Fruit fly (Drosophila melanogaster) whole organism, prepupa: ENCODE data around the gene smid.

ENCODE experiments used
- Blimp-1 ChIP-seq: fragments of 200-800 bp; sonication (Bioruptor generic); optimal IDR thresholded peaks from 3 replicates; lab custom pipeline; 2017; ENCODE audit warnings: missing biosample characterization, missing genetic modification characterization, mild to moderate bottlenecking, moderate library complexity, missing genetic modification reagents
- CG10631 ChIP-seq: fragments of 200-800 bp; sonication (Bioruptor generic); optimal IDR thresholded peaks from 2 replicates; lab custom pipeline; 2016; ENCODE audit warnings: missing biosample characterization, missing genetic modification characterization
- CG10669 ChIP-seq: fragments of 200-800 bp; sonication (Bioruptor generic); optimal IDR thresholded peaks from 3 replicates; lab custom pipeline; 2018; ENCODE audit warnings: missing biosample characterization, mild to moderate bottlenecking, missing genetic modification characterization, moderate library complexity
- CG11762 ChIP-seq: fragments of 200-800 bp; sonication (Bioruptor generic); optimal IDR thresholded peaks from 3 replicates; lab custom pipeline; 2016; ENCODE audit warnings: missing biosample characterization, missing genetic modification characterization; ENCODE audit not compliant: insufficient read depth
- CG11902 ChIP-seq: fragments of 200-800 bp; sonication (Bioruptor generic); optimal IDR thresholded peaks from 3 replicates; lab custom pipeline; 2016; ENCODE audit warnings: missing biosample characterization, missing genetic modification characterization
- CG15336 ChIP-seq: fragments of 200-800 bp; sonication (Bioruptor generic); IDR thresholded peaks from 2 replicates; pipeline ENCODE4 v1.3.6; 2022; ENCODE audit warnings: missing biosample characterization, missing genetic modification characterization
- CG1621 ChIP-seq: fragments of 200-800 bp; sonication (Bioruptor generic); optimal IDR thresholded peaks from 3 replicates; lab custom pipeline; 2018; ENCODE audit warnings: missing biosample characterization, mild to moderate bottlenecking, missing genetic modification characterization
- CG16779 ChIP-seq: fragments of 200-800 bp; sonication (Bioruptor generic); optimal IDR thresholded peaks from 3 replicates; lab custom pipeline; 2017; ENCODE audit warnings: missing biosample characterization, mild to moderate bottlenecking, missing genetic modification characterization
- CG3032 ChIP-seq: fragments of 200-800 bp; optimal IDR thresholded peaks from 2 replicates; lab custom pipeline; 2019; ENCODE audit warnings: missing biosample characterization, mild to moderate bottlenecking, missing genetic modification characterization, moderate library complexity
- CG31627 ChIP-seq: fragments of 200-800 bp; sonication (Bioruptor generic); optimal IDR thresholded peaks from 3 replicates; lab custom pipeline; 2016; ENCODE audit warnings: missing biosample characterization, missing genetic modification characterization
- CG32006 ChIP-seq: fragments of 200-800 bp; sonication (Bioruptor generic); optimal IDR thresholded peaks from 3 replicates; lab custom pipeline; 2017; ENCODE audit warnings: missing biosample characterization, mild to moderate bottlenecking, missing genetic modification characterization
- CG34406 ChIP-seq: fragments of 200-800 bp; sonication (Bioruptor generic); optimal IDR thresholded peaks from 3 replicates; lab custom pipeline; 2016; ENCODE audit warnings: missing biosample characterization, missing genetic modification characterization
- CG4318 ChIP-seq: fragments of 200-800 bp; sonication (Bioruptor generic); optimal IDR thresholded peaks from 3 replicates; lab custom pipeline; 2017; ENCODE audit warnings: missing biosample characterization, mild to moderate bottlenecking, missing genetic modification characterization
- CG6163 ChIP-seq: fragments of 200-800 bp; sonication (Bioruptor generic); IDR thresholded peaks from 3 replicates; pipeline ENCODE4 v1.3.6; 2022; ENCODE audit warnings: missing biosample characterization, missing genetic modification characterization
- CG6276 ChIP-seq: fragments of 200-800 bp; sonication (Bioruptor generic); optimal IDR thresholded peaks from 2 replicates; lab custom pipeline; 2017; ENCODE audit warnings: missing biosample characterization, mild to moderate bottlenecking, missing genetic modification characterization
- CG6792 ChIP-seq: fragments of 200-800 bp; sonication (Bioruptor generic); optimal IDR thresholded peaks from 3 replicates; lab custom pipeline; 2016; ENCODE audit warnings: missing biosample characterization, missing genetic modification characterization
- CG6808 ChIP-seq: fragments of 200-800 bp; sonication (Bioruptor generic); optimal IDR thresholded peaks from 3 replicates; lab custom pipeline; 2017; ENCODE audit warnings: missing biosample characterization, missing genetic modification characterization, mild to moderate bottlenecking, moderate library complexity, missing genetic modification reagents
- CG6854 ChIP-seq: fragments of 200-800 bp; sonication (Bioruptor generic); optimal IDR thresholded peaks from 2 replicates; lab custom pipeline; 2017; ENCODE audit warnings: missing biosample characterization, mild to moderate bottlenecking, missing genetic modification characterization
- CG7368 ChIP-seq: fragments of 200-800 bp; sonication (Bioruptor generic); optimal IDR thresholded peaks from 3 replicates; lab custom pipeline; 2016; ENCODE audit warnings: missing biosample characterization, missing genetic modification characterization
- CG8119 ChIP-seq: fragments of 200-800 bp; sonication (Bioruptor generic); IDR thresholded peaks from 3 replicates; pipeline ENCODE4 v1.3.6; 2022; ENCODE audit warnings: missing biosample characterization, missing genetic modification characterization
- CG8319 ChIP-seq: fragments of 200-800 bp; sonication (Bioruptor generic); optimal IDR thresholded peaks from 3 replicates; lab custom pipeline; 2016; ENCODE audit warnings: missing biosample characterization, missing genetic modification characterization
- CG9139 ChIP-seq: fragments of 200-800 bp; sonication (Bioruptor generic); optimal IDR thresholded peaks from 3 replicates; lab custom pipeline; 2017; ENCODE audit warnings: missing biosample characterization, mild to moderate bottlenecking, missing genetic modification characterization
- Eip75B ChIP-seq: fragments of 200-800 bp; sonication (Bioruptor generic); optimal IDR thresholded peaks from 3 replicates; lab custom pipeline; 2016; ENCODE audit warnings: missing biosample characterization, missing genetic modification characterization
- Eip78C ChIP-seq: fragments of 200-800 bp; sonication (Bioruptor generic); peaks from one replicate; lab custom pipeline; 2016; ENCODE audit warnings: missing biosample characterization, missing genetic modification characterization
- Eip93F ChIP-seq: fragments of 200-800 bp; sonication (Bioruptor generic); optimal IDR thresholded peaks from 2 replicates; lab custom pipeline; 2016; ENCODE audit warnings: missing biosample characterization, mild to moderate bottlenecking, missing genetic modification characterization
- Ets96B ChIP-seq: fragments of 200-800 bp; optimal IDR thresholded peaks from 2 replicates; lab custom pipeline; 2019; ENCODE audit warnings: missing biosample characterization, mild to moderate bottlenecking, missing genetic modification characterization, moderate library complexity
- Gug ChIP-seq: fragments of 200-800 bp; sonication (Bioruptor generic); IDR thresholded peaks from 2 replicates; pipeline ENCODE4 v1.3.6; 2022; ENCODE audit warnings: missing biosample characterization, missing genetic modification characterization
- Hr38 ChIP-seq: sonication (Bioruptor generic); optimal IDR thresholded peaks from 2 replicates; lab custom pipeline; 2016; ENCODE audit warnings: missing biosample characterization, missing genetic modification characterization
- Hr4 ChIP-seq: fragments of 200-800 bp; sonication (Bioruptor generic); optimal IDR thresholded peaks from 3 replicates; lab custom pipeline; 2016; ENCODE audit warnings: missing biosample characterization, missing genetic modification characterization
- Lpt ChIP-seq: fragments of 200-800 bp; sonication (Bioruptor generic); optimal IDR thresholded peaks from 3 replicates; lab custom pipeline; 2016; ENCODE audit warnings: missing biosample characterization, missing genetic modification characterization
- OdsH ChIP-seq: fragments of 200-800 bp; sonication (Bioruptor generic); optimal IDR thresholded peaks from 3 replicates; lab custom pipeline; 2016; ENCODE audit warnings: missing biosample characterization, missing genetic modification characterization
- Smox ChIP-seq: fragments of 200-800 bp; sonication (Bioruptor generic); optimal IDR thresholded peaks from 3 replicates; lab custom pipeline; 2016; ENCODE audit warnings: missing biosample characterization, missing genetic modification characterization
- Sox102F ChIP-seq: fragments of 200-800 bp; sonication (Bioruptor generic); optimal IDR thresholded peaks from 2 replicates; lab custom pipeline; 2016; ENCODE audit warnings: missing biosample characterization, mild to moderate bottlenecking, missing genetic modification characterization
- Sox14 ChIP-seq: fragments of 200-800 bp; sonication (Bioruptor generic); optimal IDR thresholded peaks from 3 replicates; lab custom pipeline; 2016; ENCODE audit warnings: missing biosample characterization, missing genetic modification characterization
- Sox15 ChIP-seq: fragments of 200-800 bp; sonication (Bioruptor generic); optimal IDR thresholded peaks from 3 replicates; lab custom pipeline; 2016; ENCODE audit warnings: missing biosample characterization, missing genetic modification characterization
- acj6 ChIP-seq: fragments of 200-800 bp; sonication (Bioruptor generic); optimal IDR thresholded peaks from 3 replicates; lab custom pipeline; 2016; ENCODE audit warnings: missing biosample characterization, missing genetic modification characterization
- cyc ChIP-seq: fragments of 200-800 bp; sonication (Bioruptor generic); optimal IDR thresholded peaks from 3 replicates; lab custom pipeline; 2016; ENCODE audit warnings: missing biosample characterization, missing genetic modification characterization
- dac ChIP-seq: fragments of 200-800 bp; sonication (Bioruptor generic); optimal IDR thresholded peaks from 2 replicates; lab custom pipeline; 2017; ENCODE audit warnings: missing biosample characterization, mild to moderate bottlenecking, missing genetic modification characterization
- dsx ChIP-seq: fragments of 200-800 bp; optimal IDR thresholded peaks from 3 replicates; lab custom pipeline; 2019; ENCODE audit warnings: missing biosample characterization, mild to moderate bottlenecking, missing genetic modification characterization, moderate library complexity; ENCODE audit not compliant: poor library complexity, severe bottlenecking
- eg ChIP-seq: fragments of 200-800 bp; sonication (Bioruptor generic); IDR thresholded peaks from 3 replicates; pipeline ENCODE4 v1.3.6; 2022; ENCODE audit warnings: missing biosample characterization, missing genetic modification characterization
- esn ChIP-seq: fragments of 200-800 bp; sonication (Bioruptor generic); optimal IDR thresholded peaks from 2 replicates; lab custom pipeline; 2016; ENCODE audit warnings: missing biosample characterization, mild to moderate bottlenecking, missing genetic modification characterization, moderate library complexity
- fd59A ChIP-seq: fragments of 200-800 bp; sonication (Bioruptor generic); optimal IDR thresholded peaks from 2 replicates; lab custom pipeline; 2017; ENCODE audit warnings: missing biosample characterization, mild to moderate bottlenecking, missing genetic modification characterization, missing genetic modification reagents
- fd85E ChIP-seq: fragments of 200-800 bp; sonication (Bioruptor generic); optimal IDR thresholded peaks from 3 replicates; lab custom pipeline; 2016; ENCODE audit warnings: missing biosample characterization, missing genetic modification characterization
- fkh ChIP-seq: fragments of 200-800 bp; sonication (Bioruptor generic); optimal IDR thresholded peaks from 3 replicates; lab custom pipeline; 2017; ENCODE audit warnings: missing biosample characterization, mild to moderate bottlenecking, missing genetic modification characterization, moderate library complexity
- lz ChIP-seq: fragments of 200-800 bp; sonication (Bioruptor generic); optimal IDR thresholded peaks from 3 replicates; lab custom pipeline; 2016; ENCODE audit warnings: missing biosample characterization, missing genetic modification characterization
- net ChIP-seq: fragments of 200-800 bp; sonication (Bioruptor generic); optimal IDR thresholded peaks from 3 replicates; lab custom pipeline; 2016; ENCODE audit warnings: missing biosample characterization, missing genetic modification characterization
- salr ChIP-seq, 2 experiments: fragments of 200-800 bp; sonication (Bioruptor generic); optimal IDR thresholded peaks; 3 replicates each; lab custom pipeline; 2016 to 2018; ENCODE audit warnings: missing biosample characterization in 2 of 2, missing genetic modification characterization in 2 of 2, mild to moderate bottlenecking in 1 of 2
- spab ChIP-seq: fragments of 200-800 bp; sonication (Bioruptor generic); optimal IDR thresholded peaks from 2 replicates; lab custom pipeline; 2017; ENCODE audit warnings: missing biosample characterization, mild to moderate bottlenecking, missing genetic modification characterization, missing genetic modification reagents
- ss ChIP-seq, 2 experiments: fragments of 200-800 bp; sonication (Bioruptor generic); optimal IDR thresholded peaks; 2 replicates in 1 of 2; 3 replicates in 1 of 2; lab custom pipeline; 2017 to 2018; ENCODE audit warnings: mild to moderate bottlenecking in 2 of 2, missing biosample characterization in 2 of 2, missing genetic modification characterization in 2 of 2, moderate library complexity in 1 of 2
- svp ChIP-seq: fragments of 200-800 bp; sonication (Bioruptor generic); peaks from one replicate; lab custom pipeline; 2016; ENCODE audit warnings: missing biosample characterization, missing genetic modification characterization
- topi ChIP-seq: fragments of 200-800 bp; sonication (Bioruptor generic); optimal IDR thresholded peaks from 3 replicates; lab custom pipeline; 2016; ENCODE audit warnings: missing biosample characterization, missing genetic modification characterization
- vri ChIP-seq: fragments of 200-800 bp; sonication (Bioruptor generic); optimal IDR thresholded peaks from 3 replicates; lab custom pipeline; 2016; ENCODE audit warnings: missing biosample characterization, mild to moderate bottlenecking, missing genetic modification characterization

smid gene

DNA sequence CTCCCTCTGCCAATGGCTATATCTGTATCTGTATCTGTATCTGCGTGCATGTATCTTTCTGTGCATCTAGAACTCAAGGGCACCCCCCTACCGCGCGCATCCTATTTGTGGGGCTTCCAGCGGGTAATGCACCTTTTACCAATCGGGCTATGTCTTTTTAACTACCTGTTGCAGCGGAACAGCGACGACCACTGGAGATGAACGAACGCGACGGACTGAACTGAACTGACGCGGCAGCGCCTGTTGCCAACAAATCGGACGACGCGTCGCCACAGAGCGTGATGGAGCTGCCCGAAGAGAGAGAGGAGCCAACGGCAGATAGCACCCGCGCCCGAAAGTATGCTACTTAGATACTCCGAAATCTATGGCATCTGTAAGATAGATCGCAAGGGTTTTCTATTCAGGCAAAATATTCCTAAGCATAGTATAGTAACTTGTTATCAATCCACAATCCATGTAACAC is 36.4 kb upstream of the smid start, which contains the start of gene Cln7:
Gene Cln7, minus strand, starts transcription at position 219 of the 463 bp plus-strand sequence.
- TF ChIP-seq CG6792 (GFP tag; lab: Kevin White, UChicago): peak; percentile 25
- no peak for TF ChIP-seq Hr4 (GFP tag; lab: Kevin White, UChicago)
- peak; percentile 85 for TF ChIP-seq CG6854 (GFP tag; lab: Kevin White, UChicago)
- TF ChIP-seq ss (GFP tag; optimal IDR thresholded peaks at IDR 0.05; lab: Kevin White, UChicago): peak; percentile 69 to 72
- TF ChIP-seq salr (GFP tag; optimal IDR thresholded peaks at IDR 0.05; lab: Kevin White, UChicago): no peak
- peak; percentile 69 for TF ChIP-seq dsx
- TF ChIP-seq Hr38 (GFP tag; lab: Kevin White, UChicago): no peak
- TF ChIP-seq CG10669: peak; percentile 3
- no peak for TF ChIP-seq CG11762 (GFP tag; lab: Kevin White, UChicago)
- TF ChIP-seq cyc (GFP tag; lab: Kevin White, UChicago): no peak
- no peak for TF ChIP-seq Sox102F (GFP tag; lab: Kevin White, UChicago)
- TF ChIP-seq CG16779 (tag; lab: Kevin White, UChicago): peak; percentile 69
- peak; percentile 78 for TF ChIP-seq Eip93F (GFP tag; lab: Kevin White, UChicago)
- TF ChIP-seq Ets96B (tag; lab: Kevin White, UChicago): peak; percentile 36
- peak; percentile 90 for TF ChIP-seq CG6163 (GFP tag; lab: Robert Waterston, UW)
- TF ChIP-seq svp (GFP tag; lab: Kevin White, UChicago): no peak
- TF ChIP-seq spab (GFP tag; lab: Kevin White, UChicago): peak; percentile 5
- TF ChIP-seq Eip75B (GFP tag; lab: Kevin White, UChicago): peak; percentile 65
- TF ChIP-seq OdsH: no peak
- peak; percentile 26 for TF ChIP-seq CG1621 (tag; lab: Kevin White, UChicago)
- TF ChIP-seq acj6 (GFP tag; lab: Kevin White, UChicago): no peak
- TF ChIP-seq Gug: no peak
- no peak for TF ChIP-seq Smox (GFP tag; lab: Kevin White, UChicago)
- no peak for TF ChIP-seq CG11902 (GFP tag; lab: Kevin White, UChicago)
- TF ChIP-seq Sox14 (GFP tag; lab: Kevin White, UChicago): peak; percentile 88
- no peak for TF ChIP-seq CG4318 (GFP tag; lab: Kevin White, UChicago)
- TF ChIP-seq CG32006 (GFP tag; lab: Kevin White, UChicago): no peak
- TF ChIP-seq CG10631 (GFP tag; lab: Kevin White, UChicago): no peak
- TF ChIP-seq CG15336 (GFP tag; lab: Robert Waterston, UW): peak; percentile 63
- TF ChIP-seq CG3032 (tag; lab: Kevin White, UChicago): peak; percentile 3
- no peak; the same call in 1 of the 3 replicates for TF ChIP-seq CG8119
- TF ChIP-seq vri: peak; percentile 70
- TF ChIP-seq fkh: peak; percentile 32
- TF ChIP-seq CG6276 (GFP tag; lab: Kevin White, UChicago): peak; percentile 26
- TF ChIP-seq Blimp-1 (GFP tag; lab: Kevin White, UChicago): peak; percentile 2
- TF ChIP-seq dac (GFP tag; lab: Kevin White, UChicago): no peak
- peak; percentile 79 for TF ChIP-seq fd85E (GFP tag; lab: Kevin White, UChicago)
- peak; percentile 62 for TF ChIP-seq net (GFP tag; lab: Kevin White, UChicago)
- TF ChIP-seq Eip78C (GFP tag; lab: Kevin White, UChicago): peak; percentile 83
- TF ChIP-seq CG31627 (GFP tag; lab: Kevin White, UChicago): no peak
- peak; percentile 54 for TF ChIP-seq CG34406
- TF ChIP-seq Lpt (GFP tag; lab: Kevin White, UChicago): peak; percentile 59
- peak; percentile 30 for TF ChIP-seq CG7368 (GFP tag; lab: Kevin White, UChicago)
- peak; percentile 71 for TF ChIP-seq esn
- TF ChIP-seq Sox15 (GFP tag; lab: Kevin White, UChicago): no peak
- TF ChIP-seq topi (GFP tag; lab: Kevin White, UChicago): peak; percentile 56
- TF ChIP-seq CG8319 (GFP tag; lab: Kevin White, UChicago): no peak
- TF ChIP-seq CG6808 (GFP tag; lab: Kevin White, UChicago): peak; percentile 40
- peak; percentile 77; the same call in 2 of the 3 replicates for TF ChIP-seq eg (GFP tag; lab: Robert Waterston, UW)
- peak; percentile 73 for TF ChIP-seq CG9139
- no peak for TF ChIP-seq lz (GFP tag; lab: Kevin White, UChicago)
- TF ChIP-seq fd59A (GFP tag; lab: Kevin White, UChicago): no peak
